Worm (Caenorhabditis elegans): ENCODE data around the gene ilys-2.

DNA sequence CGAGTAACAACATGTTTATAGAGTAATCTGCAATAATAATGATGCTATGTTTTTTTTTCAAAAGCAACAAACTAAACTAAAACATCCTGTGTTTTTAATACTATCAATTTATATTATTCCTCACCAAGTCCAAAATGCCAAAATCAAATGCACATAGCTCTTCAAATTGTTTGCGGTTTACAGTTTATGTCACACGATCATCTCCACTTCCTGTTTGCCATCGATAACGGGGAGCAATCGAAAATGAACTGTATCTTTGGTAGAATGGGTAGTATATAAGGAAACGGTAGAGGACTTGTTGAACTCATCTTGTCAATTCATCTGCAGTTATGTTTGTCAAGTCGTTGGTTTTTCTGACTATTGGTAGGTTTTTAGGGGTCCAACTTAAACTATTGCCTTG, 3.3 kb upstream of the ilys-2 start, which contains the start of gene ilys-3:
- no peak for TF ChIP-seq nfya-1 (tag; optimal IDR thresholded peaks at IDR 0.05)
- no peak for TF ChIP-seq C08G9.2 (tag; optimal IDR thresholded peaks at IDR 0.05)
- no peak for TF ChIP-seq rnt-1 (tag; optimal IDR thresholded peaks at IDR 0.05)
- no peak for TF ChIP-seq pha-4 (tag; optimal IDR thresholded peaks at IDR 0.05)
